Worm (Caenorhabditis elegans) whole organism, early embryonic: ENCODE results near the gene pes-10.

ENCODE experiments used
- B0310.2 ChIP-seq: sonication (generic microtip); optimal IDR thresholded peaks from 2 replicates; lab custom pipeline; 2016; ENCODE audit warnings: mild to moderate bottlenecking, missing genetic modification characterization, missing compliant biosample characterization
- F13C5.2 ChIP-seq: sonication (generic microtip); optimal IDR thresholded peaks from 2 replicates; lab custom pipeline; 2017; ENCODE audit warnings: mild to moderate bottlenecking, missing genetic modification characterization, inconsistent platforms, missing compliant biosample characterization
- aly-1 ChIP-seq: sonication (generic microtip); optimal IDR thresholded peaks from 2 replicates; lab custom pipeline; 2016; ENCODE audit warnings: missing genetic modification characterization, missing compliant biosample characterization
- ama-1 ChIP-seq: fragments of 150-350 bp; optimal IDR thresholded peaks from 2 replicates; lab custom pipeline; 2014
- ceh-13 ChIP-seq: fragments of 200-800 bp; sonication (Bioruptor generic); optimal IDR thresholded peaks from 2 replicates; lab custom pipeline; 2018; ENCODE audit warnings: mild to moderate bottlenecking, missing genetic modification characterization, missing compliant biosample characterization
- ceh-36 ChIP-seq: sonication (generic microtip); optimal IDR thresholded peaks from 2 replicates; lab custom pipeline; 2016; ENCODE audit warnings: missing genetic modification characterization, inconsistent platforms, missing compliant biosample characterization
- ets-7 ChIP-seq: sonication (generic microtip); optimal IDR thresholded peaks from 2 replicates; lab custom pipeline; 2016; ENCODE audit warnings: missing genotype, missing genetic modification characterization, missing compliant biosample characterization
- flt-1 ChIP-seq: fragments of 200-800 bp; sonication (Bioruptor generic); IDR thresholded peaks from 2 replicates; pipeline ENCODE4 v1.3.6; 2022; ENCODE audit warnings: missing genetic modification characterization, missing compliant biosample characterization
- hmbx-1 ChIP-seq: sonication (generic microtip); optimal IDR thresholded peaks from 2 replicates; lab custom pipeline; 2016; ENCODE audit warnings: mild to moderate bottlenecking, missing genetic modification characterization, missing compliant biosample characterization
- hmg-4 ChIP-seq: fragments of 200-800 bp; sonication (Bioruptor generic); optimal IDR thresholded peaks from 2 replicates; lab custom pipeline; 2018; ENCODE audit warnings: mild to moderate bottlenecking, missing genetic modification characterization, missing compliant biosample characterization
- hnd-1 ChIP-seq: sonication (generic microtip); optimal IDR thresholded peaks from 2 replicates; lab custom pipeline; 2016; ENCODE audit warnings: missing genetic modification characterization, missing compliant biosample characterization
- pes-1 ChIP-seq: fragments of 200-800 bp; sonication (Bioruptor generic); IDR thresholded peaks from 2 replicates; pipeline ENCODE4 v1.3.6; 2022; ENCODE audit warnings: missing genetic modification reagents, missing genetic modification characterization, missing compliant biosample characterization
- scrt-1 ChIP-seq: fragments of 200-800 bp; sonication (Bioruptor generic); IDR thresholded peaks from 2 replicates; pipeline ENCODE4 v1.3.6; 2022; ENCODE audit warnings: missing genetic modification characterization, missing compliant biosample characterization
- sea-1 ChIP-seq: fragments of 200-800 bp; sonication (Bioruptor generic); conservative IDR thresholded peaks from 2 replicates; pipeline ENCODE4 v1.3.6; 2022; ENCODE audit warnings: missing genetic modification characterization, missing compliant biosample characterization
- tbx-11 ChIP-seq: fragments of 200-800 bp; sonication (Bioruptor generic); IDR thresholded peaks from 2 replicates; pipeline ENCODE4 v1.3.6; 2022; ENCODE audit warnings: missing genetic modification characterization, missing compliant biosample characterization
- tbx-37 ChIP-seq: fragments of 200-800 bp; sonication (Bioruptor generic); conservative IDR thresholded peaks from 2 replicates; pipeline ENCODE4 v1.3.6; 2022; ENCODE audit warnings: missing genetic modification reagents, missing genetic modification characterization, missing compliant biosample characterization
- tra-4 ChIP-seq: sonication (generic microtip); optimal IDR thresholded peaks from 2 replicates; lab custom pipeline; 2017; ENCODE audit warnings: missing genetic modification characterization, missing compliant biosample characterization

The pes-10 gene

DNA sequence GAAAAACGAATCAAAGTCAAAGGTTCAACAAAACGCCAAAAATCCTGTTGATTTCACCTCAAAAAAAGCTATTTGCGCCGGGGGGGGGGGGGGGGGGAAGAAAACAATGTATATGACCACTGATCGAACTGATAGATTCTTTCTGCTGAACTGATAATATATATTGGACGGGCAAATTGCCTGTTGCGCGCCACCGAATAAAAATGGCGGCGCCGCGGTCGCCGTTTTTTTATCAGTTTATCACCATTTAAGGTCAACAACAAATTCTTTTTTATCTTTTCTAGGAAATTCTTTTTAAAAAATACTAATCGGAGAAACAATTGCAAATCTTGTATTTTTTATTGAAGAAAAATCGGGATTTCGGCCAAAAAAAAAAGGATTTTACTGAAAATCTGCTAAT, 32.1 kb upstream of the pes-10 start:
- no peak for TF ChIP-seq sea-1 (GFP tag; lab: Robert Waterston, UW)
- TF ChIP-seq tra-4 (tag; lab: Kevin White, UChicago) = no peak
- no peak for TF ChIP-seq hmg-4 (GFP tag; lab: Kevin White, UChicago)
- TF ChIP-seq tbx-37 (GFP tag; lab: Robert Waterston, UW) = no peak
- TF ChIP-seq ceh-36 = no peak
- no peak for TF ChIP-seq ceh-13 (GFP tag; lab: Kevin White, UChicago)
- no peak for TF ChIP-seq tbx-11
- TF ChIP-seq aly-1 (tag; lab: Kevin White, UChicago) = no peak
- TF ChIP-seq flt-1 = no peak
- no peak for TF ChIP-seq ets-7 (tag; lab: Kevin White, UChicago)
- no peak for TF ChIP-seq F13C5.2
- no peak for TF ChIP-seq hnd-1
- no peak for TF ChIP-seq B0310.2
- TF ChIP-seq ama-1 = no peak
- TF ChIP-seq scrt-1 (GFP tag; lab: Robert Waterston, UW) = no peak
- no peak for TF ChIP-seq pes-1 (GFP tag; lab: Robert Waterston, UW)
- no peak for TF ChIP-seq hmbx-1 (tag; lab: Kevin White, UChicago)

DNA sequence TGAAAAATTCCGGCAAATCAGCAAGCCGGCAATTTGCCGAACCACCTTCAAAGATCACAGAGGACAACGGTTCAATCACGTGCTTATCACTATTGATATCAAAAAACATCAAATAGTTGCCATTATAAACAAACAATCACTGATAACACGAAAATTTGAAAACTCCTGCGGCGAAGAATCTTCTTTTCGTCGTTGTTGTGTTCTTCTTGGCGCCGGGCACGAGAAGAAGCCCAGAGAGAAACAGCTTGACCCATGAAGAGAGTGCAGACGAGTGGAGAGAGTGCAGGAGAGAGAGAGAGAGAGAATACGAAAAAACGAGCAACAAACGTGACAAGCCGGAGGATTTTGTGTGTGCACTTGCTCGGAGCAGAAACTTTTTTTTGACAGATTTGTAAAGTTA, 31.1 kb upstream of the pes-10 start:
- no peak for TF ChIP-seq flt-1
- TF ChIP-seq ceh-13 (GFP tag; lab: Kevin White, UChicago) = no peak
- no peak for TF ChIP-seq ama-1
- TF ChIP-seq F13C5.2 = no peak
- no peak for TF ChIP-seq scrt-1 (GFP tag; lab: Robert Waterston, UW)
- TF ChIP-seq sea-1 (GFP tag; lab: Robert Waterston, UW) = no peak
- no peak for TF ChIP-seq pes-1 (GFP tag; lab: Robert Waterston, UW)
- TF ChIP-seq tbx-11 = no peak
- TF ChIP-seq ceh-36 = no peak
- no peak for TF ChIP-seq hnd-1
- TF ChIP-seq tbx-37 (GFP tag; lab: Robert Waterston, UW) = no peak
- no peak for TF ChIP-seq aly-1 (tag; lab: Kevin White, UChicago)
- TF ChIP-seq B0310.2 = no peak
- TF ChIP-seq hmg-4 (GFP tag; lab: Kevin White, UChicago) = no peak
- TF ChIP-seq tra-4 (tag; lab: Kevin White, UChicago) = no peak
- TF ChIP-seq ets-7 (tag; lab: Kevin White, UChicago) = no peak
- TF ChIP-seq hmbx-1 (tag; lab: Kevin White, UChicago) = no peak

DNA sequence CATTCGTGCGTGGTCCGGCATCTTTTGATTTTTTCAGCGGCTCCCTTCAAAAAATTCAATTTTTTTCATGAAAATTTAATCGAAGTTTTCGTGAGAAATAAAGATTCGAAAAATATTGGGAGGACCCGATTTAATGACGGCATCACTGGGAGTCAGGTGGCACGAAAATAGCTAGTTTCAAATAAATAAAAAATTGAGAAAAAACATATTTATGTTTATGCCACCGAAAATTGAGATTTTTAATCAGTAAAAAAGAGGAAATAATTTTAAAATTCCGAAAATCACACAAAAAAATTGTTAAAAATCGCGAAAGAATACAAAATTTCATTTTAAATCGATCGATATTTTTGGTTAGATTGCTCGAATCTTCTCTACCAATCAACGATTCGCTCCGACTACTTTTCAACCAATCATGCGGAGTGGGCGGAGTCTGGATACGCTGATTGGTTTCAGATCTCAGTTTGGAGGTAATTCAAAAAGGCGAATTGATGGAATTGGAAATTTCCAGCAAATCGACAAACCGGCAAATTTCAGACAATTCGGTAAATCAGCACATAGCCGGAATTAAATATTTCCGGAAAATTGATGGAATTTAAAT, 30.5 kb upstream of the pes-10 start, which contains the start of gene gsy-1:
Gene gsy-1 (minus strand): TSS at position 51 of the 598 bp plus-strand sequence.
- no peak for TF ChIP-seq ets-7 (tag; lab: Kevin White, UChicago)
- TF ChIP-seq ceh-13 (GFP tag; lab: Kevin White, UChicago) = no peak
- no peak for TF ChIP-seq ceh-36
- no peak for TF ChIP-seq tbx-11
- TF ChIP-seq hmbx-1 (tag; lab: Kevin White, UChicago) = no peak
- TF ChIP-seq tbx-37 (GFP tag; lab: Robert Waterston, UW) = no peak

DNA sequence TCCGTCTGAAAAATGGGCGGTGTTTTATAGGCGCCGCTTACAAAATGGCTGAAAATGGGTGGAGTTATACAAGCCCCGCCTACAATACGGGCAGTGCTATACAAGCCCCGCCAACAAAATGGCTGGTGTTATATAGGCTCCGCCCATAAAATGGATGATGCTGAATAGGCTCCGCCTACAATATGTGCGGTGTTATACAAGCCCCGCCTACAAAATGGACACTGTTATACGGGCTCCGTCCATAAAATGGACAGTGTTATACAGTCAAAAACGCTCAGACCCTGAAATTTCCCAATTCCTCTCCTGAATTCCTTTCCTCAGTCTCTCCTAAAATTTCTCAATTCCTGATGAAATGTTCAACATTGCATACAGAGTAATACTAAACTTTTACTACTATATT, 18.4 kb upstream of the pes-10 start:
- no peak for TF ChIP-seq flt-1
- TF ChIP-seq hmbx-1 (tag; lab: Kevin White, UChicago) = no peak
- no peak for TF ChIP-seq hnd-1
- TF ChIP-seq F13C5.2 = no peak
- TF ChIP-seq tbx-11 = no peak
- TF ChIP-seq ceh-36 = no peak
- TF ChIP-seq ceh-13 (GFP tag; lab: Kevin White, UChicago) = no peak
- TF ChIP-seq ama-1 = no peak
- TF ChIP-seq hmg-4 (GFP tag; lab: Kevin White, UChicago) = no peak
- no peak for TF ChIP-seq tbx-37 (GFP tag; lab: Robert Waterston, UW)

DNA sequence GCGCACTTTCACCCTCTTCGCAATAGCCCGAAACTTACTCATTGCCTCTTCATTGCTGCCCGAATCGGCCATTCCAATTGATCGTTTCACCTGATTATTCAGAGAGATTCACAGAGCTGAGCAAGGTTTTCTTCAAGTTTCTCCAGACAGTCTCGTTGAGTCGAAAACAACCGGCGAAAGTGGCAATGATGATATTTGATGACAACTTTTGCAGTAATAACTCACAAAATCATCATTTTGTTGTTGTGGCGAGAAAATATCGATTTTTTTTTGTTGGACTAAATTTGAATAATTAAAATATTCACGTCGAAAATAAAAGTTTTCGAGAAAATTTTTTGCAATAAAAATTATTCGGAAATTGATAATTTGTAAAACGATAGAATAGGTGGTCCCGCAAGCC, 18.0 kb upstream of the pes-10 start, which contains the start of gene snf-5:
Gene snf-5 (minus strand): TSS at position 182 of the 400 bp plus-strand sequence.
- no peak for TF ChIP-seq ceh-13 (GFP tag; lab: Kevin White, UChicago)
- no peak for TF ChIP-seq ama-1
- TF ChIP-seq ets-7 (tag; lab: Kevin White, UChicago) = no peak
- TF ChIP-seq flt-1 = no peak
- TF ChIP-seq F13C5.2 = no peak
- TF ChIP-seq hnd-1 = no peak
- TF ChIP-seq tbx-37 (GFP tag; lab: Robert Waterston, UW) = no peak
- TF ChIP-seq sea-1 (GFP tag; lab: Robert Waterston, UW) = no peak
- TF ChIP-seq ceh-36 = no peak
- TF ChIP-seq B0310.2 = no peak
- TF ChIP-seq pes-1 (GFP tag; lab: Robert Waterston, UW) = no peak
- TF ChIP-seq hmbx-1 (tag; lab: Kevin White, UChicago) = no peak
- TF ChIP-seq scrt-1 (GFP tag; lab: Robert Waterston, UW) = no peak
- no peak for TF ChIP-seq tbx-11
- TF ChIP-seq tra-4 (tag; lab: Kevin White, UChicago) = no peak

DNA sequence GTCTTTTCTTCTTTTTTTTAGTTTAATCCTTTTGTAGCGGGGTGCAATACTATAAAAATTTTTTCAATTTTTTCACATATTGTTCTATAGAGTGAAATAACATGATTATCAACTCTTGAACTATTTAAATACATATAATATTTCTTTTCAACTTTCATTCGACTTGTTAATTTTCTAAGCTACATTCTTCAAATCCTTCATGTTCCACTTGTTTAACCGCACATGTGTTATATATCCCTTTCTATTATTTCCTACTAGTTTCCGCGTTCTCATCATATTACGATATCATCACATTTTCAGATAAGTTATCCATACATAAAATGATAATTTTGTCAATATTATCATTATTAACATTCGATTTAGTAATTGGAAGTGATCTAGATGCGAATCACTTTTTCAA, 8.3 kb upstream of the pes-10 start, which contains the start of gene Y46G5A.29:
Gene Y46G5A.29 (plus strand): TSS at position 301 of the 400 bp plus-strand sequence.
- no peak for TF ChIP-seq hnd-1
- no peak for TF ChIP-seq ama-1
- no peak for TF ChIP-seq tbx-37 (GFP tag; lab: Robert Waterston, UW)

DNA sequence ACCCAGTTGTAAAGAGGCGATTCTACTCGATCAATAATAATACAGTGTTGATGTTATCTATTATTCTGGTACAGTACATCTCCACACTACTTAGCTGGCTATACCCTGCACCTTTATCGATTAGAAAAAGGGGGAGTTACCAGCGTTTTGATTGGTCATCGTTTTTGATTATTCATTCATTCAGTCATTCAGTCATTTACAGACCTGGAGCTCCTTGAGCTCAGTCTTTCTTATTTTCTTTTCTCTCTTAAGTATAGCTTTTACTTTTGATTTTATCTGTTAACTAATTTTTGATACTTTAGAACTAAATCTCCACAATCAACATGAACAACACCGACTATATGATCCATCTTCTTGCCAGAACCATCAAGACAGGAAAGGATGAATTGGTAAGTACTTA, 2.5 kb upstream of the pes-10 start, which contains the start of gene Y46G5A.28:
Gene Y46G5A.28 (plus strand): TSS at position 301 of the 400 bp plus-strand sequence.
- TF ChIP-seq ceh-13 (GFP tag; lab: Kevin White, UChicago) (no peak), scrt-1 (GFP tag; lab: Robert Waterston, UW) (no peak), tbx-11 (no peak)

DNA sequence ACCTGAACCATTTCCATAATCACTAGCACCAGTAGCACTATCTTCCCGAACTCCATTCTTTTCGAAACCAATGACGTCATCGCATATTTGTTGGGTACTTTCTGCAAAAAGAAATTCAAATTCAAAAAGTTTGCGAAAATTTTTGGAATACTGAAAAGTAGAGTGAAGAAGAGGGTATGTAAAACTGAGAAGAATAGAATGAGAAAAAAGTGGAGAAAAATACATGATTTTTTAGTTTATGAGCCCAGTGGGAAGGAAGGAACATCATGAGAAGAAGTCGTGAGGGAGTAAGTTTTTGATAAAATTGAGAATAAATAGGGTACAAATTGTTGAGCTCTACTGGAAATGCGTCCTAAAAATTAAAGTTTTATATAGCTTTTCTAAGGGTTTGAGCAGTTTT, 7.6 kb downstream of the pes-10 start, which contains the start of gene lgc-35:
Gene lgc-35 (minus strand): TSS at position 101 of the 400 bp plus-strand sequence.
- no peak for TF ChIP-seq scrt-1 (GFP tag; lab: Robert Waterston, UW)
- no peak for TF ChIP-seq tbx-37 (GFP tag; lab: Robert Waterston, UW)
- TF ChIP-seq sea-1 (GFP tag; lab: Robert Waterston, UW) = no peak
- no peak for TF ChIP-seq B0310.2
- no peak for TF ChIP-seq hmg-4 (GFP tag; lab: Kevin White, UChicago)
- no peak for TF ChIP-seq aly-1 (tag; lab: Kevin White, UChicago)
- no peak for TF ChIP-seq hnd-1
- TF ChIP-seq tra-4 (tag; lab: Kevin White, UChicago) = no peak
- no peak for TF ChIP-seq F13C5.2
- TF ChIP-seq ets-7 (tag; lab: Kevin White, UChicago) = no peak
- no peak for TF ChIP-seq pes-1 (GFP tag; lab: Robert Waterston, UW)
- no peak for TF ChIP-seq ceh-36
- no peak for TF ChIP-seq ceh-13 (GFP tag; lab: Kevin White, UChicago)
- no peak for TF ChIP-seq ama-1
- no peak for TF ChIP-seq flt-1
- no peak for TF ChIP-seq hmbx-1 (tag; lab: Kevin White, UChicago)
- TF ChIP-seq tbx-11 = no peak
